Worm (Caenorhabditis elegans) whole organism, L4 larva: ENCODE results near the gene fbxb-49.

ENCODE experiments used
- aly-2 ChIP-seq: sonication (generic microtip); optimal IDR thresholded peaks from 2 replicates; lab custom pipeline; 2018; ENCODE audit warnings: missing biosample characterization, missing genetic modification characterization
- attf-4 ChIP-seq: sonication (generic microtip); optimal IDR thresholded peaks from 3 replicates; lab custom pipeline; 2017; ENCODE audit warnings: missing biosample characterization, missing genetic modification characterization
- ceh-82 ChIP-seq: sonication (generic microtip); optimal IDR thresholded peaks from 2 replicates; lab custom pipeline; 2017; ENCODE audit warnings: missing biosample characterization, missing genetic modification characterization
- ces-1 ChIP-seq: fragments of 150-350 bp; sonication (generic microtip); optimal IDR thresholded peaks from 4 replicates; lab custom pipeline; 2014; ENCODE audit warnings: missing biosample characterization, missing genetic modification reagents, missing genetic modification characterization
- hlh-11 ChIP-seq: fragments of 200-800 bp; sonication (Bioruptor generic); optimal IDR thresholded peaks from 2 replicates; lab custom pipeline; 2018; ENCODE audit warnings: mild to moderate bottlenecking, missing genetic modification characterization, missing compliant biosample characterization
- lin-1 ChIP-seq: fragments of 200-800 bp; sonication (Bioruptor generic); IDR thresholded peaks from 2 replicates; pipeline ENCODE4 v1.3.6; 2022; ENCODE audit warnings: missing genetic modification reagents, missing genetic modification characterization, missing compliant biosample characterization
- lin-13 ChIP-seq: fragments of 150-350 bp; optimal IDR thresholded peaks from 2 replicates; lab custom pipeline; 2014; ENCODE audit warnings: missing biosample characterization, missing genetic modification reagents, missing genetic modification characterization
- lin-29 ChIP-seq: fragments of 200-800 bp; sonication (Bioruptor generic); IDR thresholded peaks from 2 replicates; pipeline ENCODE4 v1.3.6; 2022; ENCODE audit warnings: missing genetic modification reagents, missing genetic modification characterization, missing compliant biosample characterization
- lin-39 ChIP-seq: fragments of 150-350 bp; optimal IDR thresholded peaks from 2 replicates; lab custom pipeline; 2014; ENCODE audit warnings: missing biosample characterization, missing genetic modification reagents, missing genetic modification characterization
- mxl-3 ChIP-seq: fragments of 200-800 bp; sonication (Bioruptor generic); optimal IDR thresholded peaks from 2 replicates; lab custom pipeline; 2018; ENCODE audit warnings: mild to moderate bottlenecking, missing genetic modification characterization, missing compliant biosample characterization
- nhr-237 ChIP-seq: sonication (generic microtip); optimal IDR thresholded peaks from 2 replicates; lab custom pipeline; 2017; ENCODE audit warnings: missing biosample characterization, missing genetic modification characterization
- pqm-1 ChIP-seq: sonication (generic microtip); optimal IDR thresholded peaks from 2 replicates; lab custom pipeline; 2017; ENCODE audit warnings: missing biosample characterization, missing genetic modification characterization
- unc-39 ChIP-seq: sonication (generic microtip); optimal IDR thresholded peaks from 2 replicates; lab custom pipeline; 2017; ENCODE audit warnings: missing biosample characterization, missing genetic modification characterization
- ztf-11 ChIP-seq: fragments of 150-350 bp; optimal IDR thresholded peaks from 2 replicates; lab custom pipeline; 2014; ENCODE audit warnings: missing biosample characterization, missing genetic modification characterization

ce11 chrII:1561863-1562262, 6.5 kb upstream of the fbxb-49 start, which contains the start of gene K05F6.14:
- TF ChIP-seq mxl-3 (GFP tag; lab: Kevin White, UChicago): no peak
- no peak for TF ChIP-seq unc-39 (tag; lab: Kevin White, UChicago)
- TF ChIP-seq lin-29 (GFP tag; lab: Robert Waterston, UW): no peak
- TF ChIP-seq ces-1 (GFP tag; lab: Kevin White, UChicago): no peak
- no peak for TF ChIP-seq lin-39
- no peak for TF ChIP-seq lin-1 (GFP tag; lab: Robert Waterston, UW)
- TF ChIP-seq ceh-82 (tag; lab: Kevin White, UChicago): no peak
- TF ChIP-seq ztf-11: no peak
- TF ChIP-seq aly-2 (tag; lab: Kevin White, UChicago): no peak
- no peak for TF ChIP-seq hlh-11 (tag; lab: Kevin White, UChicago)
- no peak for TF ChIP-seq pqm-1 (tag; lab: Kevin White, UChicago)
- no peak for TF ChIP-seq attf-4 (tag; lab: Kevin White, UChicago)
- TF ChIP-seq nhr-237 (tag; lab: Kevin White, UChicago): no peak
- TF ChIP-seq lin-13 (GFP tag; lab: Kevin White, UChicago): no peak
